Fruit fly (Drosophila melanogaster) Kc167 (cell line): ENCODE measurements around the gene inc.

Experiments
- Myc ChIP-seq: fragments of >200 bp; optimal IDR thresholded peaks from 2 replicates; lab custom pipeline; 2017; ENCODE audit warnings: missing external identifiers
- Sin3A ChIP-seq: fragments of >200 bp; optimal IDR thresholded peaks from 2 replicates; lab custom pipeline; 2018; ENCODE audit warnings: missing external identifiers
- h ChIP-seq: fragments of >200 bp; optimal IDR thresholded peaks from 3 replicates; lab custom pipeline; 2018; ENCODE audit warnings: missing external identifiers
- insv ChIP-seq: fragments of >200 bp; optimal IDR thresholded peaks from 3 replicates; lab custom pipeline; 2018; ENCODE audit warnings: missing external identifiers
- psq ChIP-seq: fragments of >200 bp; optimal IDR thresholded peaks from 2 replicates; lab custom pipeline; 2017; ENCODE audit warnings: missing external identifiers

DNA sequence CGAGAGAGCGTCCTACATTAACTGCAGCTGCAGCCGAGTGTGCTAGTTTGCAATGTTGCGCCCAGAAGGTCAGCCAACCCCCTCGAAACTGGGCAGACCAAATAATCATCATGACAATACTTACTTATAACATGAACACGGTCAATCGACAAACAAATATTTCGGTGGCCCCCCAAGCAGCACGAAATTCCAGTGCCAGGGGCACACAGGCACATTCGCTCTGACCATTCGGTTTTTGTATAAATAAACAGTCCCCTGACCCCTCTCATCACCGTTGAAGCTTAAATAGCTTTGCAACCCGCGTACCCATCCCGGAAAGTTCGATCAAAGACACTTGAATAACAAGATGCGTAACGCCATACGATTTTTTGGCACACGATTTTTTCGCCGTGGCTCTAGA lies 30.6 kb downstream of the inc start:
- TF ChIP-seq insv: no peak
- no peak for TF ChIP-seq psq (lab: Kevin White, UChicago)
- no peak for TF ChIP-seq Sin3A (lab: Kevin White, UChicago)
- no peak for TF ChIP-seq Myc (lab: Kevin White, UChicago)
- TF ChIP-seq h (lab: Kevin White, UChicago): no peak
